Worm (Caenorhabditis elegans) whole organism, L4 larva: Measurements from ENCODE around the gene D2045.5.
A peak's percentile ranks its signal among the peaks of the same experiment; 100 is the strongest.

ENCODE experiments used
- F26F4.8 ChIP-seq: fragments of 200-800 bp; sonication (Bioruptor generic); conservative IDR thresholded peaks from 2 replicates; pipeline ENCODE4 v1.3.6; 2022; ENCODE audit warnings: missing genetic modification characterization, missing compliant biosample characterization
- F49E8.2 ChIP-seq: sonication (generic microtip); optimal IDR thresholded peaks from 2 replicates; lab custom pipeline; 2016; ENCODE audit warnings: missing compliant biosample characterization, mild to moderate bottlenecking, missing genetic modification characterization, borderline replicate concordance
- T26A8.4 ChIP-seq: fragments of 200-800 bp; sonication (Bioruptor generic); IDR thresholded peaks from 2 replicates; pipeline ENCODE4 v1.3.6; 2022; ENCODE audit warnings: missing genetic modification characterization, missing compliant biosample characterization
- Y105C5A.15 ChIP-seq: fragments of 200-800 bp; sonication (Bioruptor generic); IDR thresholded peaks from 2 replicates; pipeline ENCODE4 v1.3.6; 2022; ENCODE audit warnings: missing genetic modification characterization, missing compliant biosample characterization
- Y5F2A.4 ChIP-seq: fragments of 200-800 bp; sonication (Bioruptor generic); optimal IDR thresholded peaks from 2 replicates; lab custom pipeline; 2018; ENCODE audit warnings: mild to moderate bottlenecking, missing genetic modification characterization, missing compliant biosample characterization
- aha-1 ChIP-seq: fragments of 150-350 bp; peaks from one replicate; lab custom pipeline; 2014; ENCODE audit warnings: missing biosample characterization, missing genetic modification characterization
- arid-1 ChIP-seq: fragments of 200-800 bp; sonication (Bioruptor generic); conservative IDR thresholded peaks from 2 replicates; pipeline ENCODE4 v1.3.6; 2022; ENCODE audit warnings: missing genetic modification reagents, missing genetic modification characterization, missing compliant biosample characterization
- attf-4 ChIP-seq: sonication (generic microtip); optimal IDR thresholded peaks from 3 replicates; lab custom pipeline; 2017; ENCODE audit warnings: missing biosample characterization, missing genetic modification characterization
- ceh-20 ChIP-seq: fragments of 200-800 bp; sonication (Bioruptor generic); IDR thresholded peaks from 2 replicates; pipeline ENCODE4 v1.3.6; 2022; ENCODE audit warnings: missing genetic modification reagents, missing genetic modification characterization, missing compliant biosample characterization
- ceh-44 ChIP-seq: fragments of 200-800 bp; sonication (Bioruptor generic); IDR thresholded peaks from 2 replicates; pipeline ENCODE4 v1.3.6; 2022; ENCODE audit warnings: missing genetic modification reagents, missing genetic modification characterization, missing compliant biosample characterization
- daf-16 ChIP-seq, 3 experiments: sonication (generic microtip); optimal IDR thresholded peaks; 2 replicates each; lab custom pipeline; 2016 to 2017; ENCODE audit warnings: missing genetic modification characterization in 3 of 3, missing genetic modification reagents in 3 of 3, mild to moderate bottlenecking in 2 of 3, missing compliant biosample characterization in 2 of 3, missing biosample characterization in 1 of 3, moderate library complexity in 1 of 3
- egl-27 ChIP-seq: sonication (generic microtip); optimal IDR thresholded peaks from 3 replicates; lab custom pipeline; 2017; ENCODE audit warnings: missing biosample characterization, missing genetic modification reagents, missing genetic modification characterization
- egl-43 ChIP-seq: fragments of 200-800 bp; sonication (Bioruptor generic); IDR thresholded peaks from 2 replicates; pipeline ENCODE4 v1.3.6; 2022; ENCODE audit warnings: missing genetic modification reagents, missing genetic modification characterization, missing compliant biosample characterization
- fkh-10 ChIP-seq: fragments of 150-350 bp; optimal IDR thresholded peaks from 2 replicates; lab custom pipeline; 2014; ENCODE audit warnings: missing biosample characterization, missing genetic modification reagents, missing genetic modification characterization
- hif-1 ChIP-seq, 2 experiments: sonication (generic microtip); optimal IDR thresholded peaks; 2 replicates each; lab custom pipeline; 2016 to 2017; ENCODE audit warnings: missing compliant biosample characterization in 2 of 2, missing genetic modification characterization in 2 of 2, missing genetic modification reagents in 2 of 2, missing genotype in 2 of 2, mild to moderate bottlenecking in 1 of 2
- hlh-11 ChIP-seq: fragments of 200-800 bp; sonication (Bioruptor generic); optimal IDR thresholded peaks from 2 replicates; lab custom pipeline; 2018; ENCODE audit warnings: mild to moderate bottlenecking, missing genetic modification characterization, missing compliant biosample characterization
- hlh-30 ChIP-seq: sonication (generic microtip); optimal IDR thresholded peaks from 2 replicates; lab custom pipeline; 2017; ENCODE audit warnings: antibody characterized with exemption, mild to moderate bottlenecking, missing genetic modification characterization, missing compliant biosample characterization; ENCODE audit not compliant: insufficient read depth
- hmg-1.1 ChIP-seq: fragments of 200-800 bp; sonication (Bioruptor generic); IDR thresholded peaks from 2 replicates; pipeline ENCODE4 v1.3.6; 2022; ENCODE audit warnings: missing genetic modification reagents, missing genetic modification characterization, missing compliant biosample characterization
- lim-7 ChIP-seq: fragments of 200-800 bp; sonication (Bioruptor generic); IDR thresholded peaks from 2 replicates; pipeline ENCODE4 v1.3.6; 2022; ENCODE audit warnings: missing genetic modification characterization, missing compliant biosample characterization
- lin-29 ChIP-seq: fragments of 200-800 bp; sonication (Bioruptor generic); IDR thresholded peaks from 2 replicates; pipeline ENCODE4 v1.3.6; 2022; ENCODE audit warnings: missing genetic modification reagents, missing genetic modification characterization, missing compliant biosample characterization
- lir-3 ChIP-seq: sonication (generic microtip); optimal IDR thresholded peaks from 2 replicates; lab custom pipeline; 2016; ENCODE audit warnings: mild to moderate bottlenecking, missing genetic modification characterization, missing compliant biosample characterization
- madf-5 ChIP-seq, 2 experiments: fragments of 200-800 bp; sonication (Bioruptor generic); IDR thresholded peaks; 2 replicates each; pipeline ENCODE4 v1.3.6; 2022; ENCODE audit warnings: missing compliant biosample characterization in 2 of 2, missing genetic modification characterization in 2 of 2
- madf-9 ChIP-seq: fragments of 200-800 bp; sonication (Bioruptor generic); conservative IDR thresholded peaks from 2 replicates; pipeline ENCODE4 v1.3.6; 2022; ENCODE audit warnings: missing genetic modification reagents, missing genetic modification characterization, missing compliant biosample characterization
- mdt-29 ChIP-seq: fragments of 200-800 bp; sonication (Bioruptor generic); IDR thresholded peaks from 2 replicates; pipeline ENCODE4 v1.3.6; 2022; ENCODE audit warnings: missing genetic modification reagents, missing genetic modification characterization, missing compliant biosample characterization
- mep-1 ChIP-seq: fragments of 150-350 bp; sonication (generic microtip); optimal IDR thresholded peaks from 3 replicates; lab custom pipeline; 2014; ENCODE audit warnings: missing biosample characterization, missing genetic modification characterization
- mes-2 ChIP-seq: sonication (generic microtip); optimal IDR thresholded peaks from 2 replicates; lab custom pipeline; 2016; ENCODE audit warnings: missing genotype, mild to moderate bottlenecking, missing genetic modification characterization, missing compliant biosample characterization; ENCODE audit not compliant: poor library complexity, severe bottlenecking
- mxl-2 ChIP-seq: fragments of 200-800 bp; sonication (Bioruptor generic); conservative IDR thresholded peaks from 2 replicates; pipeline ENCODE4 v1.3.6; 2022; ENCODE audit warnings: missing genetic modification reagents, missing genetic modification characterization, missing compliant biosample characterization
- mxl-3 ChIP-seq: fragments of 200-800 bp; sonication (Bioruptor generic); optimal IDR thresholded peaks from 2 replicates; lab custom pipeline; 2018; ENCODE audit warnings: mild to moderate bottlenecking, missing genetic modification characterization, missing compliant biosample characterization
- nhr-10 ChIP-seq: fragments of 150-350 bp; optimal IDR thresholded peaks from 2 replicates; lab custom pipeline; 2014; ENCODE audit warnings: missing biosample characterization, missing genetic modification characterization
- nhr-102 ChIP-seq: sonication (generic microtip); optimal IDR thresholded peaks from 2 replicates; lab custom pipeline; 2016; ENCODE audit warnings: mild to moderate bottlenecking, missing genetic modification characterization, moderate library complexity, missing compliant biosample characterization
- nhr-11 ChIP-seq: fragments of 150-350 bp; optimal IDR thresholded peaks from 2 replicates; lab custom pipeline; 2014; ENCODE audit warnings: missing biosample characterization, missing genetic modification characterization
- nhr-237 ChIP-seq: sonication (generic microtip); optimal IDR thresholded peaks from 2 replicates; lab custom pipeline; 2017; ENCODE audit warnings: missing biosample characterization, missing genetic modification characterization
- nhr-28 ChIP-seq: fragments of 150-350 bp; optimal IDR thresholded peaks from 2 replicates; lab custom pipeline; 2014; ENCODE audit warnings: missing biosample characterization, missing genetic modification characterization
- nhr-48 ChIP-seq: sonication (generic microtip); optimal IDR thresholded peaks from 2 replicates; lab custom pipeline; 2016; ENCODE audit warnings: mild to moderate bottlenecking, missing genetic modification characterization, missing compliant biosample characterization
- nhr-6 ChIP-seq: fragments of 150-350 bp; optimal IDR thresholded peaks from 2 replicates; lab custom pipeline; 2014; ENCODE audit warnings: missing biosample characterization, missing genetic modification characterization
- pqm-1 ChIP-seq: sonication (generic microtip); optimal IDR thresholded peaks from 2 replicates; lab custom pipeline; 2017; ENCODE audit warnings: missing biosample characterization, missing genetic modification characterization
- rbr-2 ChIP-seq: sonication (generic microtip); optimal IDR thresholded peaks from 2 replicates; lab custom pipeline; 2016; ENCODE audit warnings: missing genotype, missing genetic modification characterization, missing compliant biosample characterization
- set-16 ChIP-seq: fragments of 200-800 bp; sonication (Bioruptor generic); IDR thresholded peaks from 2 replicates; pipeline ENCODE4 v1.3.6; 2022; ENCODE audit warnings: missing genetic modification reagents, missing genetic modification characterization, missing compliant biosample characterization
- spr-1 ChIP-seq: sonication (generic microtip); optimal IDR thresholded peaks from 2 replicates; lab custom pipeline; 2016; ENCODE audit warnings: mild to moderate bottlenecking, missing genetic modification characterization, missing compliant biosample characterization
- tag-97 ChIP-seq: fragments of 200-800 bp; sonication (Bioruptor generic); IDR thresholded peaks from 2 replicates; pipeline ENCODE4 v1.3.6; 2022; ENCODE audit warnings: missing genetic modification characterization, missing compliant biosample characterization
- unc-130 ChIP-seq: sonication (generic microtip); optimal IDR thresholded peaks from 2 replicates; lab custom pipeline; 2016; ENCODE audit warnings: missing genetic modification reagents, missing genetic modification characterization, missing compliant biosample characterization
- vab-7 ChIP-seq: fragments of 200-800 bp; sonication (Bioruptor generic); IDR thresholded peaks from 2 replicates; pipeline ENCODE4 v1.3.6; 2022; ENCODE audit warnings: missing genetic modification reagents, missing genetic modification characterization, missing compliant biosample characterization
- ztf-7 ChIP-seq: fragments of 150-350 bp; optimal IDR thresholded peaks from 2 replicates; lab custom pipeline; 2014; ENCODE audit warnings: missing biosample characterization, missing genetic modification characterization

Gene D2045.5

ce11 chrIII:10463653-10464052, 5.8 kb downstream of the D2045.5 start (continued):
- TF ChIP-seq mxl-3 (GFP tag; lab: Kevin White, UChicago) = peak; percentile 46
- TF ChIP-seq ceh-44 (GFP tag; lab: Robert Waterston, UW) = no peak
- peak; percentile 8 for TF ChIP-seq nhr-48 (tag; lab: Kevin White, UChicago)
- TF ChIP-seq daf-16 (GFP tag; optimal IDR thresholded peaks at IDR 0.05; lab: Kevin White, UChicago) = no peak
- TF ChIP-seq daf-16 (tag; optimal IDR thresholded peaks at IDR 0.05; lab: Kevin White, UChicago) = peak; percentile 95
- no peak for TF ChIP-seq unc-130 (GFP tag; lab: Kevin White, UChicago)
- peak; percentile 7 for TF ChIP-seq nhr-10 (tag; lab: Kevin White, UChicago)
- peak; percentile 30 for TF ChIP-seq spr-1
- peak; percentile 32; the same call in 1 of the 2 replicates for TF ChIP-seq T26A8.4 (GFP tag; lab: Robert Waterston, UW)
- TF ChIP-seq F26F4.8 = no peak
- TF ChIP-seq nhr-28 = peak; percentile 95
- peak; percentile 50 for TF ChIP-seq mes-2 (tag; lab: Kevin White, UChicago)
- TF ChIP-seq nhr-102 = no peak
- TF ChIP-seq nhr-6 = peak; percentile 14
- TF ChIP-seq lim-7 (GFP tag; lab: Robert Waterston, UW) = no peak
- peak; percentile 52; the same call in 1 of the 2 replicates for TF ChIP-seq hmg-1.1
- TF ChIP-seq mdt-29 (GFP tag; lab: Robert Waterston, UW) = no peak
- no peak for TF ChIP-seq madf-5 (GFP tag; IDR thresholded peaks at IDR 0.05; lab: Robert Waterston, UW)
- TF ChIP-seq hif-1 (tag; optimal IDR thresholded peaks at IDR 0.05; lab: Kevin White, UChicago) = peak in 1 of 2 experiments; percentile 29
- TF ChIP-seq F49E8.2 = no peak
- no peak for TF ChIP-seq nhr-237
- TF ChIP-seq ceh-20 (GFP tag; lab: Robert Waterston, UW) = no peak
- no peak for TF ChIP-seq egl-43
- no peak for TF ChIP-seq rbr-2 (tag; lab: Kevin White, UChicago)
- no peak for TF ChIP-seq Y5F2A.4 (GFP tag; lab: Kevin White, UChicago)
- TF ChIP-seq hlh-30 (tag; lab: Kevin White, UChicago) = peak; percentile 86
- TF ChIP-seq attf-4 (tag; lab: Kevin White, UChicago) = no peak
- TF ChIP-seq mep-1 (tag; lab: Kevin White, UChicago) = peak; percentile 64
- TF ChIP-seq pqm-1 (tag; lab: Kevin White, UChicago) = no peak

- no peak for TF ChIP-seq mxl-2
- TF ChIP-seq tag-97 (GFP tag; lab: Robert Waterston, UW) = no peak
- TF ChIP-seq mxl-3 (GFP tag; lab: Kevin White, UChicago) = no peak
- TF ChIP-seq fkh-10 (GFP tag; lab: Kevin White, UChicago) = no peak
- no peak for TF ChIP-seq vab-7 (GFP tag; lab: Robert Waterston, UW)
- TF ChIP-seq aha-1 = peak; percentile 56
- TF ChIP-seq hlh-11 (tag; lab: Kevin White, UChicago) = no peak
- TF ChIP-seq set-16 (GFP tag; lab: Robert Waterston, UW) = peak; percentile 46; the same call in 1 of the 2 replicates
- no peak for TF ChIP-seq lin-29 (GFP tag; lab: Robert Waterston, UW)
- TF ChIP-seq Y105C5A.15 (GFP tag; lab: Robert Waterston, UW) = no peak
- 0 out of 2 replicates have a peak, but pooled peaks have one; percentile 14 for TF ChIP-seq hmg-1.1
- no peak for TF ChIP-seq nhr-11 (tag; lab: Kevin White, UChicago)
- TF ChIP-seq ztf-7 (tag; lab: Kevin White, UChicago) = no peak
- TF ChIP-seq arid-1 = no peak
- TF ChIP-seq pqm-1 (tag; lab: Kevin White, UChicago) = no peak
- no peak for TF ChIP-seq lir-3
- no peak for TF ChIP-seq madf-9
- TF ChIP-seq F26F4.8 = no peak
- no peak for TF ChIP-seq egl-27 (tag; lab: Kevin White, UChicago)
- TF ChIP-seq nhr-48 (tag; lab: Kevin White, UChicago) = no peak
Measured at ce11 chrIII:10462935-10463548, 6.4 kb downstream of the D2045.5 start.
